Fruit fly (Drosophila melanogaster) S2 (cell line): Measurements from ENCODE around the gene PDZ-GEF.

Experiments
- CG8478 ChIP-seq: fragments of >200 bp; optimal IDR thresholded peaks from 2 replicates; lab custom pipeline; 2018
- CTCF ChIP-seq, 2 experiments: fragments of >200 bp; optimal IDR thresholded peaks; 2 replicates each; lab custom pipeline; 2018

DNA sequence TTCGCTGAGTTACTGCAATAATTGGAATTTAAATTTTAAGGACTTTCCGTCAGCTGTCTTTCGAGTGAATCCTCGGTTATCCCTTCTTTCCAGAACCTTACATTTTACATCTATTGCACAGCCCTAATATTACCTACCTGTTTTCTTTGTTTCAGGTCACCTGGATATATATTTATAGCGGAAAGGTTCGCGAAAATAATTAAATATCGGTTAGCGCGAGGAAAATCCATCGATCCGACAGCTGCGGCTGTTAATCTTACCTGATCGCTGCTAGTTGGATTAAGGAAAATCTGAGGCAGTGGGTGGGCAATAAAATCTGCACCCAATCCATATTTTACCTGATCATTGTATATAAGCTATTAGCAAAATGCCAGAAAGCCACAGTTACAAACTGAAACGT, 49.6 kb downstream of the PDZ-GEF start:
- TF ChIP-seq CG8478 (lab: Kevin White, UChicago): no peak
- no peak for TF ChIP-seq CTCF (optimal IDR thresholded peaks at IDR 0.05; lab: Kevin White, UChicago)
